Worm (Caenorhabditis elegans) whole organism, L4 larva: Measurements from ENCODE around the gene snpc-1.3.

Experiments used
- D1046.2 ChIP-seq: fragments of 200-800 bp; sonication (Bioruptor generic); IDR thresholded peaks from 2 replicates; pipeline ENCODE4 v1.3.6; 2022; ENCODE audit warnings: missing genetic modification characterization, missing compliant biosample characterization
- aly-2 ChIP-seq: sonication (generic microtip); optimal IDR thresholded peaks from 2 replicates; lab custom pipeline; 2018; ENCODE audit warnings: missing biosample characterization, missing genetic modification characterization
- ces-1 ChIP-seq: fragments of 150-350 bp; sonication (generic microtip); optimal IDR thresholded peaks from 4 replicates; lab custom pipeline; 2014; ENCODE audit warnings: missing biosample characterization, missing genetic modification reagents, missing genetic modification characterization
- ctbp-1 ChIP-seq: fragments of 200-800 bp; sonication (Bioruptor generic); IDR thresholded peaks from 2 replicates; pipeline ENCODE4 v1.3.6; 2022; ENCODE audit warnings: missing genetic modification reagents, missing genetic modification characterization, missing compliant biosample characterization
- hlh-30 ChIP-seq: sonication (generic microtip); optimal IDR thresholded peaks from 2 replicates; lab custom pipeline; 2017; ENCODE audit warnings: antibody characterized with exemption, mild to moderate bottlenecking, missing genetic modification characterization, missing compliant biosample characterization; ENCODE audit not compliant: insufficient read depth
- lin-39 ChIP-seq: fragments of 150-350 bp; optimal IDR thresholded peaks from 2 replicates; lab custom pipeline; 2014; ENCODE audit warnings: missing biosample characterization, missing genetic modification reagents, missing genetic modification characterization
- lir-3 ChIP-seq: sonication (generic microtip); optimal IDR thresholded peaks from 2 replicates; lab custom pipeline; 2016; ENCODE audit warnings: mild to moderate bottlenecking, missing genetic modification characterization, missing compliant biosample characterization
- mep-1 ChIP-seq: fragments of 150-350 bp; sonication (generic microtip); optimal IDR thresholded peaks from 3 replicates; lab custom pipeline; 2014; ENCODE audit warnings: missing biosample characterization, missing genetic modification characterization
- nhr-11 ChIP-seq: fragments of 150-350 bp; optimal IDR thresholded peaks from 2 replicates; lab custom pipeline; 2014; ENCODE audit warnings: missing biosample characterization, missing genetic modification characterization
- php-3 ChIP-seq: fragments of 200-800 bp; sonication (Bioruptor generic); IDR thresholded peaks from 2 replicates; pipeline ENCODE4 v1.3.6; 2022; ENCODE audit warnings: missing genetic modification reagents, missing genetic modification characterization, missing compliant biosample characterization
- unc-62 ChIP-seq, 3 experiments: fragments of 150-350 bp in 1 of 3; sonication (generic microtip); optimal IDR thresholded peaks in 2 of 3; peaks in 1 of 3; 1 replicate in 1 of 3; 2 replicates in 2 of 3; lab custom pipeline; 2014 to 2017; ENCODE audit warnings: missing biosample characterization in 3 of 3, missing genetic modification characterization in 3 of 3, missing genetic modification reagents in 3 of 3, missing genotype in 1 of 3

DNA sequence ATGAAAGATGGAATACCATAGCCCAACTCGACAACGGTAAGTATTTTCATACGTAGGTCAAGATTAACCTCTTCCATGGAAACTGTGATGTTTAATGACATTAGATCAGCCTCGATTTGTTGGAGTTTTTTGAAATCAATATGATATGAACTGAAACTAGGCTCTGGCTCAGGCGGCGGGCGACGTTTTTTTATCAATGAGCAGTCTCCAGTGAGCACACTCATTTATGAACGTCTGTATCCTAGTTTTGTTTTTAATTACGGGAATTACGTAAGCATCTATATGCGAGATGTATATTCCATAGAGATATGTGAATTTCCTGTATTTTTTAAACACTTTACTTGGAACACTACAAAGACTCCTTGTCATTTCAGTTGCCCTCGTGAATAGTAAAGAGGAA, 23.9 kb upstream of the snpc-1.3 start, which contains the start of gene srg-67:
- TF ChIP-seq nhr-11, result no peak
- no peak for TF ChIP-seq ctbp-1 (GFP tag; lab: Robert Waterston, UW)
- no peak for TF ChIP-seq hlh-30
- TF ChIP-seq D1046.2 (GFP tag; lab: Robert Waterston, UW), result no peak
- no peak for TF ChIP-seq aly-2
- no peak for TF ChIP-seq unc-62 (GFP tag; optimal IDR thresholded peaks at IDR 0.05 in 1 of 2; lab: Kevin White, UChicago)
- no peak for TF ChIP-seq unc-62 (tag; optimal IDR thresholded peaks at IDR 0.05; lab: Kevin White, UChicago)
- no peak for TF ChIP-seq ces-1 (GFP tag; lab: Kevin White, UChicago)
- no peak for TF ChIP-seq lir-3 (tag; lab: Kevin White, UChicago)
- no peak for TF ChIP-seq php-3
- no peak for TF ChIP-seq mep-1 (tag; lab: Kevin White, UChicago)
- no peak for TF ChIP-seq lin-39 (tag; lab: Kevin White, UChicago)
